Worm (Caenorhabditis elegans) whole organism, early embryonic: ENCODE results near the gene M163.1.
A peak's percentile ranks its signal among the peaks of the same experiment; 100 is the strongest.

Experiments
- B0310.2 ChIP-seq: sonication (generic microtip); optimal IDR thresholded peaks from 2 replicates; lab custom pipeline; 2016; ENCODE audit warnings: mild to moderate bottlenecking, missing genetic modification characterization, missing compliant biosample characterization
- F13C5.2 ChIP-seq: sonication (generic microtip); optimal IDR thresholded peaks from 2 replicates; lab custom pipeline; 2017; ENCODE audit warnings: mild to moderate bottlenecking, missing genetic modification characterization, inconsistent platforms, missing compliant biosample characterization
- aly-1 ChIP-seq: sonication (generic microtip); optimal IDR thresholded peaks from 2 replicates; lab custom pipeline; 2016; ENCODE audit warnings: missing genetic modification characterization, missing compliant biosample characterization
- ama-1 ChIP-seq: fragments of 150-350 bp; optimal IDR thresholded peaks from 2 replicates; lab custom pipeline; 2014
- ceh-13 ChIP-seq: fragments of 200-800 bp; sonication (Bioruptor generic); optimal IDR thresholded peaks from 2 replicates; lab custom pipeline; 2018; ENCODE audit warnings: mild to moderate bottlenecking, missing genetic modification characterization, missing compliant biosample characterization
- ceh-36 ChIP-seq: sonication (generic microtip); optimal IDR thresholded peaks from 2 replicates; lab custom pipeline; 2016; ENCODE audit warnings: missing genetic modification characterization, inconsistent platforms, missing compliant biosample characterization
- ets-7 ChIP-seq: sonication (generic microtip); optimal IDR thresholded peaks from 2 replicates; lab custom pipeline; 2016; ENCODE audit warnings: missing genotype, missing genetic modification characterization, missing compliant biosample characterization
- flt-1 ChIP-seq: fragments of 200-800 bp; sonication (Bioruptor generic); IDR thresholded peaks from 2 replicates; pipeline ENCODE4 v1.3.6; 2022; ENCODE audit warnings: missing genetic modification characterization, missing compliant biosample characterization
- hmbx-1 ChIP-seq: sonication (generic microtip); optimal IDR thresholded peaks from 2 replicates; lab custom pipeline; 2016; ENCODE audit warnings: mild to moderate bottlenecking, missing genetic modification characterization, missing compliant biosample characterization
- hmg-4 ChIP-seq: fragments of 200-800 bp; sonication (Bioruptor generic); optimal IDR thresholded peaks from 2 replicates; lab custom pipeline; 2018; ENCODE audit warnings: mild to moderate bottlenecking, missing genetic modification characterization, missing compliant biosample characterization
- hnd-1 ChIP-seq: sonication (generic microtip); optimal IDR thresholded peaks from 2 replicates; lab custom pipeline; 2016; ENCODE audit warnings: missing genetic modification characterization, missing compliant biosample characterization
- pes-1 ChIP-seq: fragments of 200-800 bp; sonication (Bioruptor generic); IDR thresholded peaks from 2 replicates; pipeline ENCODE4 v1.3.6; 2022; ENCODE audit warnings: missing genetic modification reagents, missing genetic modification characterization, missing compliant biosample characterization
- scrt-1 ChIP-seq: fragments of 200-800 bp; sonication (Bioruptor generic); IDR thresholded peaks from 2 replicates; pipeline ENCODE4 v1.3.6; 2022; ENCODE audit warnings: missing genetic modification characterization, missing compliant biosample characterization
- sea-1 ChIP-seq: fragments of 200-800 bp; sonication (Bioruptor generic); conservative IDR thresholded peaks from 2 replicates; pipeline ENCODE4 v1.3.6; 2022; ENCODE audit warnings: missing genetic modification characterization, missing compliant biosample characterization
- tbx-11 ChIP-seq: fragments of 200-800 bp; sonication (Bioruptor generic); IDR thresholded peaks from 2 replicates; pipeline ENCODE4 v1.3.6; 2022; ENCODE audit warnings: missing genetic modification characterization, missing compliant biosample characterization
- tbx-37 ChIP-seq: fragments of 200-800 bp; sonication (Bioruptor generic); conservative IDR thresholded peaks from 2 replicates; pipeline ENCODE4 v1.3.6; 2022; ENCODE audit warnings: missing genetic modification reagents, missing genetic modification characterization, missing compliant biosample characterization
- tra-4 ChIP-seq: sonication (generic microtip); optimal IDR thresholded peaks from 2 replicates; lab custom pipeline; 2017; ENCODE audit warnings: missing genetic modification characterization, missing compliant biosample characterization

M163.1 gene

DNA sequence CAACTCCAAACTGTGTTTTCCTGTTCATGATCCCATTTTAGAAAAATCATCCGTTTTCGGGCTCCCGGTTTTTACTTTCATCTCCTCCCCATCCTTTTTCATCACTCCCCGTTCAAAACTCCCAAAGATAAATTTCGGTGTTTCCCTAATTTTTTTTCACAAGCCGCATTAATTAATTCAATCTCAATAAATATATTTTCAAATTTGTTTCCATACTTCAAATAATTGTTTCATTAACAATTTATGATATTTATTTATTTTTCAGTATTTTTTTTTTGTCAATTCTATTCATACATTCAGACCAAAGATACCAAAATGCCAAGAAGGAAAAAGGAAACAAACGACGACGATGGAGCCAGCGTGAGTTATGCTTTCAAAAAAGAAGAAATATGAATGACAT lies 16.8 kb upstream of the M163.1 start, which contains the start of gene D1025.1:
Gene D1025.1, plus strand, starts transcription at position 301 of the 400 bp plus-strand sequence.
- TF ChIP-seq hmg-4 (no peak), ets-7 (no peak), F13C5.2 (no peak), scrt-1 (GFP tag; lab: Robert Waterston, UW) (no peak), B0310.2 (no peak), hnd-1 (tag; lab: Kevin White, UChicago) (no peak), tbx-11 (GFP tag; lab: Robert Waterston, UW) (no peak), aly-1 (tag; lab: Kevin White, UChicago) (no peak), ceh-13 (GFP tag; lab: Kevin White, UChicago) (no peak), pes-1 (GFP tag; lab: Robert Waterston, UW) (no peak), tra-4 (tag; lab: Kevin White, UChicago) (no peak), sea-1 (GFP tag; lab: Robert Waterston, UW) (no peak)

DNA sequence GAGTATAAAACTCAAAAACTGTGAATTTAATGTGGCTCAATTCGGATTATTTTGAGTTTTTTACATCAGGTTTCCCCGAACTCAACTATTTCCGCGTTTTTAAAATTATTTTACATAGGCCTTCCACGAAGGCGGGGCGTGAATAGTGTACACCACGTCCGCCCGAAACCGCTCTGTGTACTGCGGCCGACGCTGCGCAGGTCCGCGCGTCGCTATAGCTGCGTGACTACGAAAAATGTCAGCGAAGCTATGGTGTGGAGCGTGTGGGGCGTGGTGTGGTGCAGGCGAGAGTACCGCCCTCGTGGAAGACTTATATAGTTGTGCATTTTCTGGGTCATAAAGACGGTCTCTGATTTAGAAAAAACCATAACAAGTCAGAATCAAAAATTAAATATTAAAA lies 14.2 kb upstream of the M163.1 start:
- no peak for TF ChIP-seq tbx-37 (GFP tag; lab: Robert Waterston, UW)
- no peak for TF ChIP-seq aly-1 (tag; lab: Kevin White, UChicago)
- no peak for TF ChIP-seq F13C5.2
- no peak for TF ChIP-seq ets-7
- no peak for TF ChIP-seq hnd-1 (tag; lab: Kevin White, UChicago)

DNA sequence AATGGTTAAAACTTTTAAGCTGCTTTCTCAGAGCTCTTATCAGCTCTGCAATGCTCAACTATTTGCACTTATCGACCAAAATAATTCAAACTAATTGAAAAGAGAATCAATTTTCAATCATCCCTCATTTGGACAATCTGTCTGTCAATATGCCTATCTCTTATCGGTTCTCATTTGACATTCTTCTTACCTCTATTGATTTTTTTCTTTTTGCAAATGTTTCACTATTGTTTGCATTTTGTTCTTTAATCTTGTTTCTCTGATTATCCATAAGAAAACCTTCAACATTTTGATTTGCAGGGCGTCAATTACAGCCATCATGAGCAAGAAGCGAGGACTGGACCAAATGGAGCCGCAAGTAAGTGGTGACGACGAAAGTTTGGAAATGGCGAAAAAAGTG lies 12.9 kb upstream of the M163.1 start, which contains the start of gene D1025.10:
Gene D1025.10, plus strand, starts transcription at position 301 of the 400 bp plus-strand sequence.
- no peak for TF ChIP-seq tbx-11 (GFP tag; lab: Robert Waterston, UW)
- TF ChIP-seq hnd-1 (tag; lab: Kevin White, UChicago) = no peak
- TF ChIP-seq flt-1 (GFP tag; lab: Robert Waterston, UW) = no peak
- no peak for TF ChIP-seq ceh-13 (GFP tag; lab: Kevin White, UChicago)
- TF ChIP-seq tbx-37 (GFP tag; lab: Robert Waterston, UW) = no peak
- TF ChIP-seq tra-4 (tag; lab: Kevin White, UChicago) = no peak
- TF ChIP-seq hmg-4 = no peak
- TF ChIP-seq ets-7 = no peak
- TF ChIP-seq aly-1 (tag; lab: Kevin White, UChicago) = no peak
- no peak for TF ChIP-seq B0310.2
- no peak for TF ChIP-seq pes-1 (GFP tag; lab: Robert Waterston, UW)
- no peak for TF ChIP-seq F13C5.2
- no peak for TF ChIP-seq ama-1 (lab: Kevin White, UChicago)
- no peak for TF ChIP-seq scrt-1 (GFP tag; lab: Robert Waterston, UW)
- no peak for TF ChIP-seq hmbx-1 (tag; lab: Kevin White, UChicago)
- no peak for TF ChIP-seq sea-1 (GFP tag; lab: Robert Waterston, UW)
- TF ChIP-seq ceh-36 = no peak

DNA sequence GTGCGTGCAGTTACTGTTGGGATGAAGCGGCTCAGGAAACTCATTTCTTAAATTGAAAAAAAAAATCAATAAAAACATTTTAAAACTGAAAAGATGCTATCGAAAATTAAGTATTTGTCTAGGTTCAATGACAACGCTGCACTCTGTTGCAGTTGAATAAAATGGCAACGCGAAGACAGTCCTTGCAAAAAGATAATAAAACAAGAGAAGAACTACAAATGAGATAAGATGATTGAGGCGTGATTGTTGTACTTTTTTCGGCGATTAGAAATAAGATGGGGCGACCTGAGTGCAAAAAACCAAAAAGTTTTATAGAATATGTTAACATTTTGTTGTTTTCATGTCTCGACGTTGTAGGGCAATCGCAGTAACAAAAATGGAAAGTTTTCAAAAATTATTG lies 11.4 kb upstream of the M163.1 start, which contains the start of gene gcsh-1:
Gene gcsh-1, minus strand, starts transcription at position 46 of the 400 bp plus-strand sequence.
- TF ChIP-seq hmbx-1 (tag; lab: Kevin White, UChicago) (no peak), ets-7 (no peak), tbx-37 (GFP tag; lab: Robert Waterston, UW) (no peak), tbx-11 (GFP tag; lab: Robert Waterston, UW) (no peak), F13C5.2 (no peak), sea-1 (GFP tag; lab: Robert Waterston, UW) (no peak), ceh-13 (GFP tag; lab: Kevin White, UChicago) (no peak), scrt-1 (GFP tag; lab: Robert Waterston, UW) (no peak), hnd-1 (tag; lab: Kevin White, UChicago) (no peak), aly-1 (tag; lab: Kevin White, UChicago) (no peak), B0310.2 (no peak), ama-1 (lab: Kevin White, UChicago) (no peak), hmg-4 (no peak), pes-1 (GFP tag; lab: Robert Waterston, UW) (no peak), flt-1 (GFP tag; lab: Robert Waterston, UW) (no peak), tra-4 (tag; lab: Kevin White, UChicago) (no peak)

DNA sequence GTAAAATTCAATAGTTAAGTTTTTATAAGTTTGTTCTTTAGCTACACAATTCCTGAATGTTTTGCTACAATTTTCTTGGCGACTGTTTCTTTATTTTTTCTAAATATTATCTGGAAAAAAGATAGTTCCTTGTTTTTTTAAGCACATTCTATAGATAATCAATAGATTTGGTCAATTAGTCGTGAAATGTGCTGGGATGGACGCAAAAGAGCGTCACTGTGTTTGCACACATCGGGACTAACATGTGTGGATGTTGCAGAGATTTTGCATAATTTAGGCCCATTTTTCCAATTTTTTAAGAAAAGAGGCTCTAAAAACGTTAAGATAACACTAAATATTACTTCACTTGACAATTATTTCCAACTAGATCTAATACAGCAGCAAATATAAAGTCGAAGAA lies 9.8 kb upstream of the M163.1 start:
- no peak for TF ChIP-seq B0310.2
- TF ChIP-seq ceh-36 = peak; percentile 5

ce11 chrX:14512817-14513216 lies 9.2 kb upstream of the M163.1 start, which contains the start of gene fbxa-141:
TSS of gene fbxa-141 (minus strand) at chrX:14512917.
- TF ChIP-seq hmbx-1 (tag; lab: Kevin White, UChicago) = no peak
- TF ChIP-seq aly-1 (tag; lab: Kevin White, UChicago) = no peak
- no peak for TF ChIP-seq F13C5.2
- TF ChIP-seq hnd-1 (tag; lab: Kevin White, UChicago) = no peak

DNA sequence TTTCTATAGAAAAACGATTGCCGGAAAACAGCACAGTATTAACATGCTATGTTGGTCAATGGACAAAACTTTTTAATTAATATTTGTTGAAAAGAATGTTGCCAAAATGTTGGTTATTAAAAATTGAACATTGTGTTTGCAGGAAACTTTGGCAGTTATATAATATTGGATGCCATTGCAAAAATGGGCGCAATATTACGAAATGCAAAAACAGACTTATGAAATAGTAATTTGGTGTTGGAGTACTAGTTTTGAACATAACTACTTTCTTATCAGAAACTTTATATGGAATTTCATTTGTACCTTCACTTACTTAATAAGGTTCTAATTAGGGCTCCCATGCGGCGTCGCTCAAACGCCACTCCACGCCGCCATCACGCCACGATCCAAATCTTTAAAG lies 6.7 kb upstream of the M163.1 start:
- TF ChIP-seq hmg-4 (no peak), flt-1 (GFP tag; lab: Robert Waterston, UW) (no peak), ceh-36 (no peak), pes-1 (GFP tag; lab: Robert Waterston, UW) (no peak), ceh-13 (GFP tag; lab: Kevin White, UChicago) (no peak), scrt-1 (GFP tag; lab: Robert Waterston, UW) (no peak), tbx-37 (GFP tag; lab: Robert Waterston, UW) (no peak), hmbx-1 (tag; lab: Kevin White, UChicago) (no peak), ets-7 (no peak), B0310.2 (no peak), aly-1 (tag; lab: Kevin White, UChicago) (no peak), tbx-11 (GFP tag; lab: Robert Waterston, UW) (no peak), sea-1 (GFP tag; lab: Robert Waterston, UW) (no peak), hnd-1 (tag; lab: Kevin White, UChicago) (no peak), tra-4 (tag; lab: Kevin White, UChicago) (no peak), ama-1 (lab: Kevin White, UChicago) (no peak), F13C5.2 (no peak)

DNA sequence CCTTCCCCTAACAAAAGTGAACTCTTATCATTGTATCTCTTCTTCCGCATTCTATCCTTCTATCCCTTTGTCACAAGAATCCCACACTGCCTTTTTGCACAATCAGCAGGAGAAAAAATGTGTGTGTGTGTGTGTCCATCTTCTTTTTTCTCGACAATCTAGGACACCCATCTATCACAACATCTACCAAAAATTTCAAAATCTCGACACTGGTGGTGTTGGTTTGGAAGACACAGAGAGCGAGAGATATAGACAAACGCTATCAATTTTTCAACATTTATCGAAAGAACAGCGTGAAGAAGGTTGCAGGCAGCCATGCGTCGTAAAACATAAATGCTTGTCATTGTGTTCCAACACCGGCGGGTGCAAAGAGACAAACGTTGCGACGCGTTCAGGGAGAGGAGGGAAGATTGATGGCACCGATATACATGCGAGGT lies 5.2 kb upstream of the M163.1 start:
- TF ChIP-seq hmg-4 (no peak), flt-1 (GFP tag; lab: Robert Waterston, UW) (no peak), hnd-1 (tag; lab: Kevin White, UChicago) (no peak), ceh-36 (no peak), F13C5.2 (no peak), tra-4 (tag; lab: Kevin White, UChicago) (no peak), ets-7 (no peak), aly-1 (tag; lab: Kevin White, UChicago) (no peak), ceh-13 (GFP tag; lab: Kevin White, UChicago) (no peak), scrt-1 (GFP tag; lab: Robert Waterston, UW) (no peak), sea-1 (GFP tag; lab: Robert Waterston, UW) (no peak), tbx-37 (GFP tag; lab: Robert Waterston, UW) (no peak), tbx-11 (GFP tag; lab: Robert Waterston, UW) (no peak), ama-1 (lab: Kevin White, UChicago) (no peak), B0310.2 (no peak), hmbx-1 (tag; lab: Kevin White, UChicago) (no peak), pes-1 (GFP tag; lab: Robert Waterston, UW) (no peak)
